Fruit fly (Drosophila melanogaster) whole organism, embryonic: ENCODE measurements around the gene senju.

ENCODE experiments used
- BEAF-32 ChIP-seq: fragments of 200-800 bp; sonication (Bioruptor generic); optimal IDR thresholded peaks from 3 replicates; lab custom pipeline; 2017; ENCODE audit warnings: missing biosample characterization, missing genetic modification characterization, mild to moderate bottlenecking, moderate library complexity, missing genetic modification reagents
- CG10462 ChIP-seq: fragments of 200-800 bp; sonication (Bioruptor generic); optimal IDR thresholded peaks from 2 replicates; lab custom pipeline; 2016; ENCODE audit warnings: missing biosample characterization, missing genetic modification characterization
- CG11093 ChIP-seq: fragments of 200-800 bp; sonication (Bioruptor generic); IDR thresholded peaks from 3 replicates; pipeline ENCODE4 v1.3.6; 2022; ENCODE audit warnings: missing biosample characterization, missing genetic modification characterization
- CG12299 ChIP-seq: fragments of 200-800 bp; sonication (Bioruptor generic); optimal IDR thresholded peaks from 2 replicates; lab custom pipeline; 2018; ENCODE audit warnings: missing biosample characterization, mild to moderate bottlenecking, missing genetic modification characterization
- CG12942 ChIP-seq: fragments of 200-800 bp; sonication (Bioruptor generic); optimal IDR thresholded peaks from 3 replicates; lab custom pipeline; 2016; ENCODE audit warnings: missing biosample characterization, missing genetic modification characterization
- CG14441 ChIP-seq: fragments of 200-800 bp; sonication (Bioruptor generic); IDR thresholded peaks from 2 replicates; pipeline ENCODE4 v1.3.6; 2022; ENCODE audit warnings: missing biosample characterization, missing genetic modification characterization
- CG17361 ChIP-seq: fragments of 200-800 bp; sonication (Bioruptor generic); IDR thresholded peaks from 3 replicates; pipeline ENCODE4 v1.3.6; 2022; ENCODE audit warnings: missing biosample characterization, missing genetic modification characterization
- CG18476 ChIP-seq: fragments of 200-800 bp; sonication (Bioruptor generic); optimal IDR thresholded peaks from 2 replicates; lab custom pipeline; 2016; ENCODE audit warnings: missing biosample characterization, mild to moderate bottlenecking, missing genetic modification characterization
- CG3281 ChIP-seq: fragments of 200-800 bp; sonication (Bioruptor generic); optimal IDR thresholded peaks from 3 replicates; lab custom pipeline; 2017; ENCODE audit warnings: missing biosample characterization, mild to moderate bottlenecking, missing genetic modification characterization
- CG3995 ChIP-seq: fragments of 200-800 bp; sonication (Bioruptor generic); optimal IDR thresholded peaks from 3 replicates; lab custom pipeline; 2016; ENCODE audit warnings: missing biosample characterization, missing genetic modification characterization
- CG4360 ChIP-seq: fragments of 200-800 bp; sonication (Bioruptor generic); IDR thresholded peaks from 2 replicates; pipeline ENCODE4 v1.3.6; 2022; ENCODE audit warnings: missing biosample characterization, missing genetic modification characterization
- CG4404 ChIP-seq: fragments of 200-800 bp; sonication (Bioruptor generic); IDR thresholded peaks from 2 replicates; pipeline ENCODE4 v1.3.6; 2022; ENCODE audit warnings: missing biosample characterization, missing genetic modification characterization
- CG9932 ChIP-seq: fragments of 200-800 bp; sonication (Bioruptor generic); IDR thresholded peaks from 2 replicates; pipeline ENCODE4 v1.3.6; 2022; ENCODE audit warnings: missing biosample characterization, missing genetic modification characterization
- CoRest ChIP-seq: fragments of 200-800 bp; sonication (Bioruptor generic); optimal IDR thresholded peaks from 3 replicates; lab custom pipeline; 2018; ENCODE audit warnings: missing biosample characterization, mild to moderate bottlenecking, missing genetic modification characterization, moderate library complexity
- CrebB ChIP-seq: fragments of 200-800 bp; sonication (Bioruptor generic); optimal IDR thresholded peaks from 3 replicates; lab custom pipeline; 2018; ENCODE audit warnings: missing biosample characterization, mild to moderate bottlenecking, missing genetic modification characterization
- D19A ChIP-seq: fragments of 200-800 bp; optimal IDR thresholded peaks from 3 replicates; lab custom pipeline; 2019; ENCODE audit warnings: missing biosample characterization, mild to moderate bottlenecking, missing genetic modification characterization, moderate library complexity
- Dek ChIP-seq: fragments of 200-800 bp; sonication (Bioruptor generic); optimal IDR thresholded peaks from 3 replicates; lab custom pipeline; 2019; ENCODE audit warnings: missing biosample characterization, mild to moderate bottlenecking, missing genetic modification characterization, moderate library complexity
- Doc3 ChIP-seq: fragments of 200-800 bp; sonication (Bioruptor generic); IDR thresholded peaks from 3 replicates; pipeline ENCODE4 v1.3.6; 2022; ENCODE audit warnings: missing biosample characterization, missing genetic modification characterization; ENCODE audit not compliant: partially characterized antibody
- Ets97D ChIP-seq: fragments of 200-800 bp; sonication (Bioruptor generic); optimal IDR thresholded peaks from 3 replicates; lab custom pipeline; 2016; ENCODE audit warnings: missing biosample characterization, missing genetic modification characterization
- Fer3 ChIP-seq: fragments of 200-800 bp; sonication (Bioruptor generic); optimal IDR thresholded peaks from 2 replicates; lab custom pipeline; 2018; ENCODE audit warnings: missing biosample characterization, mild to moderate bottlenecking, missing genetic modification characterization, moderate library complexity
- GATAe ChIP-seq: fragments of 200-800 bp; sonication (Bioruptor generic); conservative IDR thresholded peaks from 2 replicates; pipeline ENCODE4 v1.3.6; 2022; ENCODE audit warnings: missing biosample characterization, missing genetic modification characterization
- H15 ChIP-seq: fragments of 200-800 bp; sonication (Bioruptor generic); IDR thresholded peaks from 3 replicates; pipeline ENCODE4 v1.3.6; 2022; ENCODE audit warnings: missing biosample characterization, missing genetic modification characterization
- Hr3 ChIP-seq: fragments of 200-800 bp; sonication (Bioruptor generic); optimal IDR thresholded peaks from 3 replicates; lab custom pipeline; 2016; ENCODE audit warnings: missing biosample characterization, missing genetic modification characterization
- Mrtf ChIP-seq: fragments of 200-800 bp; sonication (Bioruptor generic); IDR thresholded peaks from 3 replicates; pipeline ENCODE4 v1.3.6; 2022; ENCODE audit warnings: missing biosample characterization, missing genetic modification characterization
- Sox102F ChIP-seq: fragments of 200-800 bp; sonication (Bioruptor generic); optimal IDR thresholded peaks from 2 replicates; lab custom pipeline; 2018; ENCODE audit warnings: missing biosample characterization, mild to moderate bottlenecking, missing genetic modification characterization, moderate library complexity
- TFAM ChIP-seq: fragments of 200-800 bp; sonication (Bioruptor generic); optimal IDR thresholded peaks from 2 replicates; lab custom pipeline; 2017; ENCODE audit warnings: missing biosample characterization, missing genetic modification characterization, inconsistent platforms
- Trl ChIP-seq, 3 experiments: fragments of >200 bp in 2 of 3; fragments of 200-800 bp in 1 of 3; sonication (Bioruptor generic) in 1 of 3; optimal IDR thresholded peaks; 2 replicates in 1 of 3; 3 replicates in 2 of 3; lab custom pipeline; 2016 to 2017; ENCODE audit warnings: missing biosample characterization in 1 of 3, missing genetic modification characterization in 1 of 3
- bowl ChIP-seq: fragments of 200-800 bp; sonication (Bioruptor generic); IDR thresholded peaks from 2 replicates; pipeline ENCODE4 v1.3.6; 2022; ENCODE audit warnings: missing biosample characterization, missing genetic modification characterization
- cas ChIP-seq: fragments of 200-800 bp; sonication (Bioruptor generic); IDR thresholded peaks from 2 replicates; pipeline ENCODE4 v1.3.6; 2022; ENCODE audit warnings: missing biosample characterization, missing genetic modification characterization
- cato ChIP-seq: fragments of 200-800 bp; sonication (Bioruptor generic); optimal IDR thresholded peaks from 2 replicates; lab custom pipeline; 2016; ENCODE audit warnings: missing biosample characterization, missing genetic modification characterization, borderline replicate concordance
- chif ChIP-seq, 2 experiments: fragments of 200-800 bp; sonication (Bioruptor generic); optimal IDR thresholded peaks; 3 replicates each; lab custom pipeline; 2016; ENCODE audit warnings: missing biosample characterization in 2 of 2, missing genetic modification characterization in 2 of 2
- chm ChIP-seq: fragments of 200-800 bp; sonication (Bioruptor generic); IDR thresholded peaks from 2 replicates; pipeline ENCODE4 v1.3.6; 2022; ENCODE audit warnings: missing biosample characterization, missing genetic modification characterization
- crc ChIP-seq: fragments of 200-800 bp; sonication (Bioruptor generic); optimal IDR thresholded peaks from 2 replicates; lab custom pipeline; 2016; ENCODE audit warnings: missing biosample characterization, missing genetic modification characterization
- danr ChIP-seq: fragments of 200-800 bp; sonication (Bioruptor generic); IDR thresholded peaks from 2 replicates; pipeline ENCODE4 v1.3.6; 2022; ENCODE audit warnings: missing biosample characterization, missing genetic modification characterization
- dimm ChIP-seq: fragments of 200-800 bp; sonication (Bioruptor generic); IDR thresholded peaks from 2 replicates; pipeline ENCODE4 v1.3.6; 2022; ENCODE audit warnings: missing biosample characterization, missing genetic modification characterization
- dmrt99B ChIP-seq: fragments of 200-800 bp; sonication (Bioruptor generic); optimal IDR thresholded peaks from 2 replicates; lab custom pipeline; 2018; ENCODE audit warnings: missing biosample characterization, mild to moderate bottlenecking, missing genetic modification characterization, moderate library complexity
- ems ChIP-seq: fragments of 200-800 bp; sonication (Bioruptor generic); optimal IDR thresholded peaks from 3 replicates; lab custom pipeline; 2016; ENCODE audit warnings: missing biosample characterization, missing genetic modification characterization
- fd96Cb ChIP-seq: fragments of 200-800 bp; sonication (Bioruptor generic); optimal IDR thresholded peaks from 2 replicates; lab custom pipeline; 2018; ENCODE audit warnings: missing biosample characterization, mild to moderate bottlenecking, missing genetic modification characterization, moderate library complexity
- hb ChIP-seq: fragments of 200-800 bp; sonication (Bioruptor generic); IDR thresholded peaks from 3 replicates; pipeline ENCODE4 v1.3.6; 2022; ENCODE audit warnings: missing biosample characterization, missing genetic modification characterization; ENCODE audit not compliant: partially characterized antibody
- ind ChIP-seq: fragments of 200-800 bp; sonication (Bioruptor generic); optimal IDR thresholded peaks from 3 replicates; lab custom pipeline; 2016; ENCODE audit warnings: missing biosample characterization, missing genetic modification characterization
- phol ChIP-seq: fragments of 200-800 bp; sonication (Bioruptor generic); optimal IDR thresholded peaks from 3 replicates; lab custom pipeline; 2018; ENCODE audit warnings: missing biosample characterization, mild to moderate bottlenecking, missing genetic modification characterization, moderate library complexity
- row ChIP-seq: fragments of 200-800 bp; sonication (Bioruptor generic); IDR thresholded peaks from 3 replicates; pipeline ENCODE4 v1.3.6; 2022; ENCODE audit warnings: missing biosample characterization, missing genetic modification characterization
- run ChIP-seq: fragments of 200-800 bp; sonication (Bioruptor generic); optimal IDR thresholded peaks from 3 replicates; lab custom pipeline; 2018; ENCODE audit warnings: missing biosample characterization, mild to moderate bottlenecking, missing genetic modification characterization
- slp2 ChIP-seq: fragments of 200-800 bp; sonication (Bioruptor generic); optimal IDR thresholded peaks from 2 replicates; lab custom pipeline; 2016; ENCODE audit warnings: missing biosample characterization, missing genetic modification characterization
- sr ChIP-seq: fragments of 200-800 bp; sonication (Bioruptor generic); IDR thresholded peaks from 3 replicates; pipeline ENCODE4 v1.3.6; 2022; ENCODE audit warnings: missing biosample characterization, missing genetic modification characterization
- ssp ChIP-seq: fragments of 200-800 bp; sonication (Bioruptor generic); IDR thresholded peaks from 2 replicates; pipeline ENCODE4 v1.3.6; 2022; ENCODE audit warnings: missing biosample characterization, missing genetic modification characterization
- stwl ChIP-seq: fragments of 200-800 bp; sonication (Bioruptor generic); optimal IDR thresholded peaks from 3 replicates; lab custom pipeline; 2018; ENCODE audit warnings: missing biosample characterization, mild to moderate bottlenecking, missing genetic modification characterization, moderate library complexity
- sug ChIP-seq: fragments of 200-800 bp; optimal IDR thresholded peaks from 2 replicates; lab custom pipeline; 2019; ENCODE audit warnings: missing biosample characterization, mild to moderate bottlenecking, missing genetic modification characterization, moderate library complexity
- wek ChIP-seq: fragments of 200-800 bp; sonication (Bioruptor generic); optimal IDR thresholded peaks from 3 replicates; lab custom pipeline; 2018; ENCODE audit warnings: missing biosample characterization, mild to moderate bottlenecking, missing genetic modification characterization, moderate library complexity
- yki ChIP-seq: fragments of >200 bp; optimal IDR thresholded peaks from 3 replicates; lab custom pipeline; 2018
- zfh1 ChIP-seq: fragments of 200-800 bp; sonication (Bioruptor generic); IDR thresholded peaks from 3 replicates; pipeline ENCODE4 v1.3.6; 2022; ENCODE audit warnings: missing biosample characterization, missing genetic modification characterization

The senju gene

DNA sequence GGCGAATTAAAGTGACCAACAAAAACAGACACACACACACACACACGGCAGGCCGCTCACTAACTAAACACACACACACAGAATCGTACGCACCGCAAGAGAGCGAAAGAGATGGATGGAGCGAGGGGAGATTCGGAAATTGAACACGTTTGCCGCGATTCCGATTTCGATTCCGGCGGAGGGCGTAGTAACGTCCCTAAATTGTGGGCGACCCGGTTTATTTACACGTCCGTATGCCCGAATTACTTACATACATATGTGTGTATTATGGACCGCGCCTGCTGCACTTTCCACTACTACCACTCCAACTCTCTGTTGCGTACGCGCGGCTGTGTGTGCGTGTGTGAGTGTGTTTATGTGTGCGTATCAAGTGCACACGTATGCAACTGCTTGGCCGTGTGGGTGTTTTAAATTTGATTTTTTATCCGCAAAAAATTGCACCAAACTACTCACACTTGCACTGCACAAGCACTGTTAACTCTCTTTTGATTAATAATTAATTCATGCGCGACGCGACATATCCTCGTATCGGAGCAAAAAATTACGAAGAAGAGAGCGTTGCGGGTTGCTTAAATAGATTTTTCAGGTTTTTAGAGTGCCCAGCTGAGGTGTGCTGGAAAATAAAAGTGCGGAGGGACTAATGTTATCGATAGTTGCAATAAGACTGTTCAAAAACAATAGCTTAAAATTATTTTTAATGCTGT lies 40.5 kb downstream of the senju start, which contains the start of gene Pgant5 (continued):
- TF ChIP-seq Doc3 (GFP tag; lab: Robert Waterston, UW), result no peak; the same call in 2 of the 3 replicates
- no peak for TF ChIP-seq CG11093 (GFP tag; lab: Robert Waterston, UW)
- no peak for TF ChIP-seq CG3995
- TF ChIP-seq CG4404 (GFP tag; lab: Robert Waterston, UW), result no peak
- TF ChIP-seq Ets97D (GFP tag; lab: Kevin White, UChicago), result no peak
- no peak for TF ChIP-seq zfh1
- no peak for TF ChIP-seq BEAF-32
- no peak for TF ChIP-seq slp2 (GFP tag; lab: Kevin White, UChicago)
- no peak for TF ChIP-seq Sox102F (GFP tag; lab: Kevin White, UChicago)
- no peak for TF ChIP-seq CoRest (tag; lab: Kevin White, UChicago)
- no peak for TF ChIP-seq CG14441 (GFP tag; lab: Robert Waterston, UW)
- TF ChIP-seq crc (GFP tag; lab: Kevin White, UChicago), result no peak
- TF ChIP-seq CG10462 (GFP tag; lab: Kevin White, UChicago), result no peak
- TF ChIP-seq wek (GFP tag; lab: Kevin White, UChicago), result peak; percentile 25
- TF ChIP-seq ssp, result no peak
- no peak for TF ChIP-seq Mrtf
- TF ChIP-seq dimm, result no peak
- TF ChIP-seq CG17361, result peak; percentile 43; the same call in 1 of the 3 replicates
- no peak for TF ChIP-seq ind (GFP tag; lab: Kevin White, UChicago)
- no peak for TF ChIP-seq stwl (tag; lab: Kevin White, UChicago)
- no peak for TF ChIP-seq D19A
- TF ChIP-seq CG12299 (tag; lab: Kevin White, UChicago), result peak; percentile 5
- no peak for TF ChIP-seq Dek (tag; lab: Kevin White, UChicago)
- TF ChIP-seq cas (GFP tag; lab: Robert Waterston, UW), result no peak
- no peak for TF ChIP-seq chif (GFP tag; optimal IDR thresholded peaks at IDR 0.05; lab: Kevin White, UChicago)
- TF ChIP-seq row (GFP tag; lab: Robert Waterston, UW), result peak; percentile 36; the same call in 2 of the 3 replicates
- no peak; the same call in 1 of the 2 replicates for TF ChIP-seq chm
- TF ChIP-seq H15 (GFP tag; lab: Robert Waterston, UW), result no peak
- peak; percentile 100 for TF ChIP-seq CG18476
- no peak for TF ChIP-seq fd96Cb (tag; lab: Kevin White, UChicago)
- no peak for TF ChIP-seq bowl (GFP tag; lab: Robert Waterston, UW)
- TF ChIP-seq TFAM (GFP tag; lab: Kevin White, UChicago), result no peak
- peak; percentile 45 for TF ChIP-seq CG4360
- no peak for TF ChIP-seq sr (GFP tag; lab: Robert Waterston, UW)
- TF ChIP-seq cato, result no peak
- no peak for TF ChIP-seq ems (GFP tag; lab: Kevin White, UChicago)
- no peak for TF ChIP-seq sug (tag; lab: Kevin White, UChicago)
- no peak for TF ChIP-seq hb (GFP tag; lab: Robert Waterston, UW)
- no peak for TF ChIP-seq run (tag; lab: Kevin White, UChicago)
- TF ChIP-seq CG9932 (GFP tag; lab: Robert Waterston, UW), result no peak
- TF ChIP-seq CG12942, result no peak
- peak; percentile 19 for TF ChIP-seq CrebB
- no peak for TF ChIP-seq phol
- no peak for TF ChIP-seq yki (lab: Kevin White, UChicago)
- TF ChIP-seq danr, result no peak
- peak; percentile 31 to 69 for TF ChIP-seq Trl (optimal IDR thresholded peaks at IDR 0.05; lab: Kevin White, UChicago)
- peak; percentile 15 for TF ChIP-seq Trl (GFP tag; optimal IDR thresholded peaks at IDR 0.05; lab: Kevin White, UChicago)
- peak; percentile 52 for TF ChIP-seq CG3281 (GFP tag; lab: Kevin White, UChicago)
- TF ChIP-seq dmrt99B (tag; lab: Kevin White, UChicago), result no peak
- no peak for TF ChIP-seq GATAe (GFP tag; lab: Robert Waterston, UW)
- no peak for TF ChIP-seq Fer3 (tag; lab: Kevin White, UChicago)
- no peak for TF ChIP-seq Hr3 (GFP tag; lab: Kevin White, UChicago)
